Worm (Caenorhabditis elegans): Measurements from ENCODE around the gene cnx-1.

DNA sequence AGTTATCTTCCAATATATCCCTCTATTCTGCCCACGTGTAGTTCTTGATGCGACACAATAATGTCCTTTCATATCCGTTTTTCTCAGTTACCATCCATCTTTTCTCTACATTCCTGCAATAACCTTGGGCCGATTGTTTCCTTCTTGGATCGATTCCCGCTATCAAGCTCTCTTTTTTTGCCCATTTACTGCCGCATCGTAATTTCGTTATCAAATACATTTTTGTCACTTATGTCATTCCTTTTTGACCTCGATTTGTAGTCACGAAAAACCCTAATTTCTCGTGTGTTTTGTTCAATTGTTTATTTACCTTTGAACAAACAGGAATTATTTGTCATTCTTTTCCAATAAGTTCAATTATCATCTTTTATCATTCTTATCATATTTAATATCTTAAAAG lies 33.0 kb upstream of the cnx-1 start:
- TF ChIP-seq snpc-4 (tag; optimal IDR thresholded peaks at IDR 0.05) (no peak), nhr-12 (tag; optimal IDR thresholded peaks at IDR 0.05) (no peak), elt-3 (tag; optimal IDR thresholded peaks at IDR 0.05) (peak in 2 of 3 experiments; percentile 9 to 57), nhr-77 (tag; optimal IDR thresholded peaks at IDR 0.05) (no peak), ceh-9 (tag; optimal IDR thresholded peaks at IDR 0.05) (no peak), unc-62 (GFP tag; optimal IDR thresholded peaks at IDR 0.05) (no peak), ceh-82 (tag; optimal IDR thresholded peaks at IDR 0.05) (no peak), lin-15B (tag; optimal IDR thresholded peaks at IDR 0.05) (no peak), ZK546.5 (tag; optimal IDR thresholded peaks at IDR 0.05) (no peak), ztf-11 (tag; optimal IDR thresholded peaks at IDR 0.05) (no peak), nhr-25 (tag; optimal IDR thresholded peaks at IDR 0.05) (no peak), R02D3.7 (tag; optimal IDR thresholded peaks at IDR 0.05) (no peak), ztf-4 (tag; optimal IDR thresholded peaks at IDR 0.05) (no peak)
